Fruit fly (Drosophila melanogaster) whole organism, embryonic: ENCODE measurements around the gene CG11836.

Source experiments
- Ada2b ChIP-seq: fragments of 200-800 bp; sonication (Bioruptor generic); IDR thresholded peaks from 2 replicates; pipeline ENCODE4 v1.3.6; 2022; ENCODE audit warnings: missing biosample characterization, missing genetic modification characterization
- Adf1 ChIP-seq: fragments of 200-800 bp; sonication (Bioruptor generic); IDR thresholded peaks from 2 replicates; pipeline ENCODE4 v1.3.6; 2022; ENCODE audit warnings: missing biosample characterization, missing genetic modification characterization
- Aef1 ChIP-seq: fragments of 200-800 bp; sonication (Bioruptor generic); IDR thresholded peaks from 3 replicates; pipeline ENCODE4 v1.3.6; 2022; ENCODE audit warnings: missing biosample characterization, missing genetic modification characterization
- CG10431 ChIP-seq: fragments of 200-800 bp; sonication (Bioruptor generic); optimal IDR thresholded peaks from 3 replicates; lab custom pipeline; 2018; ENCODE audit warnings: missing biosample characterization, mild to moderate bottlenecking, missing genetic modification characterization
- CG11398 ChIP-seq: fragments of 200-800 bp; sonication (Bioruptor generic); optimal IDR thresholded peaks from 2 replicates; lab custom pipeline; 2016; ENCODE audit warnings: missing biosample characterization, missing genetic modification characterization
- CG13624 ChIP-seq: fragments of 200-800 bp; sonication (Bioruptor generic); optimal IDR thresholded peaks from 2 replicates; lab custom pipeline; 2016; ENCODE audit warnings: missing biosample characterization, missing genetic modification characterization
- CG14441 ChIP-seq: fragments of 200-800 bp; sonication (Bioruptor generic); IDR thresholded peaks from 2 replicates; pipeline ENCODE4 v1.3.6; 2022; ENCODE audit warnings: missing biosample characterization, missing genetic modification characterization
- CG1603 ChIP-seq: fragments of 200-800 bp; sonication (Bioruptor generic); optimal IDR thresholded peaks from 2 replicates; lab custom pipeline; 2019; ENCODE audit warnings: missing biosample characterization, mild to moderate bottlenecking, missing genetic modification characterization, moderate library complexity
- CG1647 ChIP-seq: fragments of 200-800 bp; sonication (Bioruptor generic); optimal IDR thresholded peaks from 3 replicates; lab custom pipeline; 2016; ENCODE audit warnings: missing biosample characterization, missing genetic modification characterization
- CG16813 ChIP-seq: fragments of 200-800 bp; sonication (Bioruptor generic); IDR thresholded peaks from 3 replicates; pipeline ENCODE4 v1.3.6; 2022; ENCODE audit warnings: missing biosample characterization, missing genetic modification characterization; ENCODE audit not compliant: partially characterized antibody
- CG17361 ChIP-seq: fragments of 200-800 bp; sonication (Bioruptor generic); IDR thresholded peaks from 3 replicates; pipeline ENCODE4 v1.3.6; 2022; ENCODE audit warnings: missing biosample characterization, missing genetic modification characterization
- CG2120 ChIP-seq: fragments of 200-800 bp; sonication (Bioruptor generic); optimal IDR thresholded peaks from 3 replicates; lab custom pipeline; 2016; ENCODE audit warnings: missing biosample characterization, missing genetic modification characterization
- CG2678 ChIP-seq: fragments of 200-800 bp; sonication (Bioruptor generic); optimal IDR thresholded peaks from 3 replicates; lab custom pipeline; 2019; ENCODE audit warnings: missing biosample characterization, mild to moderate bottlenecking, missing genetic modification characterization, moderate library complexity
- CG30403 ChIP-seq: fragments of 200-800 bp; sonication (Bioruptor generic); optimal IDR thresholded peaks from 3 replicates; lab custom pipeline; 2016; ENCODE audit warnings: missing biosample characterization, missing genetic modification characterization
- CG34376 ChIP-seq: fragments of 200-800 bp; sonication (Bioruptor generic); optimal IDR thresholded peaks from 2 replicates; lab custom pipeline; 2018; ENCODE audit warnings: missing biosample characterization, mild to moderate bottlenecking, missing genetic modification characterization
- CG3726 ChIP-seq: fragments of 200-800 bp; sonication (Bioruptor generic); IDR thresholded peaks from 3 replicates; pipeline ENCODE4, ENCODE4 v1.3.6; 2022; ENCODE audit warnings: missing biosample characterization, missing genetic modification characterization
- CG42726 ChIP-seq: fragments of 200-800 bp; sonication (Bioruptor generic); IDR thresholded peaks from 2 replicates; pipeline ENCODE4 v1.3.6; 2022; ENCODE audit warnings: missing biosample characterization, missing genetic modification characterization; ENCODE audit not compliant: partially characterized antibody
- CG7839 ChIP-seq: fragments of 200-800 bp; sonication (Bioruptor generic); optimal IDR thresholded peaks from 3 replicates; lab custom pipeline; 2018; ENCODE audit warnings: missing biosample characterization, mild to moderate bottlenecking, missing genetic modification characterization, moderate library complexity
- CG8290 ChIP-seq, 3 experiments: fragments of 200-800 bp; sonication (Bioruptor generic); optimal IDR thresholded peaks; 2 replicates each; lab custom pipeline; 2016 to 2019; ENCODE audit warnings: missing biosample characterization in 3 of 3, missing genetic modification characterization in 3 of 3, mild to moderate bottlenecking in 2 of 3, moderate library complexity in 1 of 3
- Fer3 ChIP-seq: fragments of 200-800 bp; sonication (Bioruptor generic); optimal IDR thresholded peaks from 2 replicates; lab custom pipeline; 2018; ENCODE audit warnings: missing biosample characterization, mild to moderate bottlenecking, missing genetic modification characterization, moderate library complexity
- Hey ChIP-seq: fragments of 200-800 bp; sonication (Bioruptor generic); optimal IDR thresholded peaks from 3 replicates; lab custom pipeline; 2018; ENCODE audit warnings: missing biosample characterization, mild to moderate bottlenecking, missing genetic modification characterization
- Hmr ChIP-seq: fragments of 200-800 bp; sonication (Bioruptor generic); optimal IDR thresholded peaks from 3 replicates; lab custom pipeline; 2017; ENCODE audit warnings: mild to moderate bottlenecking, missing biosample characterization, missing genetic modification reagents, missing genetic modification characterization
- Hr51 ChIP-seq, 2 experiments: fragments of 200-800 bp; sonication (Bioruptor generic); optimal IDR thresholded peaks; 2 replicates in 1 of 2; 3 replicates in 1 of 2; lab custom pipeline; 2016 to 2018; ENCODE audit warnings: missing biosample characterization in 2 of 2, missing genetic modification characterization in 2 of 2, mild to moderate bottlenecking in 1 of 2, moderate library complexity in 1 of 2
- PHDP ChIP-seq: fragments of 200-800 bp; sonication (Bioruptor generic); optimal IDR thresholded peaks from 3 replicates; lab custom pipeline; 2018; ENCODE audit warnings: missing biosample characterization, mild to moderate bottlenecking, missing genetic modification characterization, moderate library complexity
- Pdp1 ChIP-seq, 2 experiments: fragments of 200-800 bp; sonication (Bioruptor generic); optimal IDR thresholded peaks; 3 replicates each; lab custom pipeline; 2016; ENCODE audit warnings: missing biosample characterization in 2 of 2, missing genetic modification characterization in 2 of 2, mild to moderate bottlenecking in 1 of 2, moderate library complexity in 1 of 2
- Ravus ChIP-seq: fragments of 200-800 bp; sonication (Bioruptor generic); IDR thresholded peaks from 2 replicates; pipeline ENCODE4 v1.3.6; 2022; ENCODE audit warnings: missing biosample characterization, missing genetic modification characterization
- Taf1 ChIP-seq: fragments of 200-800 bp; sonication (Bioruptor generic); IDR thresholded peaks from 2 replicates; pipeline ENCODE4 v1.3.6; 2022; ENCODE audit warnings: missing biosample characterization, missing genetic modification characterization
- bigmax ChIP-seq: fragments of 200-800 bp; sonication (Bioruptor generic); optimal IDR thresholded peaks from 2 replicates; lab custom pipeline; 2018; ENCODE audit warnings: missing biosample characterization, mild to moderate bottlenecking, missing genetic modification characterization
- br ChIP-seq: fragments of >200 bp; optimal IDR thresholded peaks from 2 replicates; lab custom pipeline; 2017
- en ChIP-seq: fragments of 200-800 bp; sonication (Bioruptor generic); optimal IDR thresholded peaks from 2 replicates; lab custom pipeline; 2016; ENCODE audit warnings: missing biosample characterization, missing genetic modification characterization
- eve ChIP-seq, 2 experiments: fragments of >200 bp; optimal IDR thresholded peaks; 2 replicates each; lab custom pipeline; 2017; ENCODE audit warnings: missing biosample characterization in 2 of 2, missing genetic modification characterization in 2 of 2
- exex ChIP-seq: fragments of 200-800 bp; sonication (Bioruptor generic); optimal IDR thresholded peaks from 4 replicates; lab custom pipeline; 2018; ENCODE audit warnings: missing biosample characterization, mild to moderate bottlenecking, missing genetic modification characterization, moderate library complexity
- gce ChIP-seq: fragments of 200-800 bp; sonication (Bioruptor generic); IDR thresholded peaks from 3 replicates; pipeline ENCODE4 v1.3.6; 2022; ENCODE audit warnings: missing biosample characterization, missing genetic modification characterization
- gem ChIP-seq: fragments of 200-800 bp; sonication (Bioruptor generic); optimal IDR thresholded peaks from 2 replicates; lab custom pipeline; 2019; ENCODE audit warnings: missing biosample characterization, mild to moderate bottlenecking, missing genetic modification characterization, moderate library complexity
- grn ChIP-seq: fragments of 200-800 bp; sonication (Bioruptor generic); optimal IDR thresholded peaks from 3 replicates; lab custom pipeline; 2017; ENCODE audit warnings: missing biosample characterization, missing genetic modification characterization
- lab ChIP-seq: fragments of 200-800 bp; sonication (Bioruptor generic); optimal IDR thresholded peaks from 3 replicates; lab custom pipeline; 2017; ENCODE audit warnings: missing biosample characterization, missing genetic modification characterization, mild to moderate bottlenecking, moderate library complexity, missing genetic modification reagents
- lilli ChIP-seq: fragments of 200-800 bp; sonication (Bioruptor generic); optimal IDR thresholded peaks from 3 replicates; lab custom pipeline; 2016; ENCODE audit warnings: missing biosample characterization, missing genetic modification characterization
- luna ChIP-seq: fragments of 200-800 bp; sonication (Bioruptor generic); optimal IDR thresholded peaks from 2 replicates; lab custom pipeline; 2016; ENCODE audit warnings: missing biosample characterization, missing genetic modification characterization
- pho ChIP-seq: fragments of 200-800 bp; sonication (Bioruptor generic); optimal IDR thresholded peaks from 2 replicates; lab custom pipeline; 2016; ENCODE audit warnings: missing biosample characterization, missing genetic modification characterization
- pnt ChIP-seq: fragments of 200-800 bp; sonication (Bioruptor generic); optimal IDR thresholded peaks from 3 replicates; lab custom pipeline; 2016; ENCODE audit warnings: missing biosample characterization, missing genetic modification characterization
- row ChIP-seq: fragments of 200-800 bp; sonication (Bioruptor generic); IDR thresholded peaks from 3 replicates; pipeline ENCODE4 v1.3.6; 2022; ENCODE audit warnings: missing biosample characterization, missing genetic modification characterization
- sd ChIP-seq: fragments of 200-800 bp; sonication (Bioruptor generic); optimal IDR thresholded peaks from 3 replicates; lab custom pipeline; 2018; ENCODE audit warnings: missing biosample characterization, mild to moderate bottlenecking, missing genetic modification characterization, moderate library complexity
- sens-2 ChIP-seq: fragments of 200-800 bp; sonication (Bioruptor generic); IDR thresholded peaks from 2 replicates; pipeline ENCODE4 v1.3.6; 2022; ENCODE audit warnings: missing biosample characterization, missing genetic modification characterization
- slbo ChIP-seq: fragments of 200-800 bp; sonication (Bioruptor generic); IDR thresholded peaks from 2 replicates; pipeline ENCODE4 v1.3.6; 2022; ENCODE audit warnings: missing biosample characterization, missing genetic modification characterization
- sug ChIP-seq: fragments of 200-800 bp; optimal IDR thresholded peaks from 2 replicates; lab custom pipeline; 2019; ENCODE audit warnings: missing biosample characterization, mild to moderate bottlenecking, missing genetic modification characterization, moderate library complexity
- vnd ChIP-seq: fragments of 200-800 bp; sonication (Bioruptor generic); IDR thresholded peaks from 3 replicates; pipeline ENCODE4 v1.3.6; 2022; ENCODE audit warnings: missing biosample characterization, missing genetic modification characterization; ENCODE audit not compliant: partially characterized antibody
- vvl ChIP-seq: fragments of 200-800 bp; sonication (Bioruptor generic); IDR thresholded peaks from 2 replicates; pipeline ENCODE4 v1.3.6; 2022; ENCODE audit warnings: missing biosample characterization, missing genetic modification characterization
- zf30C ChIP-seq: fragments of 200-800 bp; sonication (Bioruptor generic); optimal IDR thresholded peaks from 3 replicates; lab custom pipeline; 2018; ENCODE audit warnings: missing biosample characterization, mild to moderate bottlenecking, missing genetic modification characterization

Gene CG11836

dm6 chr3R:25050649-25051048, 20.3 kb upstream of the CG11836 start (continued):
- TF ChIP-seq lilli (GFP tag; lab: Kevin White, UChicago) (no peak), Hmr (GFP tag; lab: Kevin White, UChicago) (no peak), CG1647 (no peak), CG16813 (GFP tag; lab: Robert Waterston, UW) (no peak), luna (GFP tag; lab: Kevin White, UChicago) (no peak), gce (GFP tag; lab: Robert Waterston, UW) (no peak), pnt (GFP tag; lab: Kevin White, UChicago) (no peak), vnd (GFP tag; lab: Robert Waterston, UW) (no peak), bigmax (GFP tag; lab: Kevin White, UChicago) (peak; percentile 39), CG10431 (peak; percentile 10), Ravus (no peak), en (no peak)
- TF ChIP-seq, all 482 proteins: peak for 6

dm6 chr3R:25051441-25052097, 19.4 kb upstream of the CG11836 start:
- TF ChIP-seq Hey (tag; lab: Kevin White, UChicago), result peak; percentile 50
- peak; percentile 77 for TF ChIP-seq exex (tag; lab: Kevin White, UChicago)
- peak; percentile 5 for TF ChIP-seq CG2678 (tag; lab: Kevin White, UChicago)
- TF ChIP-seq Hr51 (GFP tag; optimal IDR thresholded peaks at IDR 0.05; lab: Kevin White, UChicago), result peak in 1 of 2 experiments; percentile 7
- TF ChIP-seq CG2120 (GFP tag; lab: Kevin White, UChicago), result peak; percentile 30
- peak; percentile 43 for TF ChIP-seq Hmr (GFP tag; lab: Kevin White, UChicago)
- TF ChIP-seq CG3726 (GFP tag; lab: Robert Waterston, UW), result no peak
- peak; percentile 20 for TF ChIP-seq CG1603 (tag; lab: Kevin White, UChicago)
- peak; percentile 39 for TF ChIP-seq lab (GFP tag; lab: Kevin White, UChicago)
- peak; percentile 93 for TF ChIP-seq sd (tag; lab: Kevin White, UChicago)
- no peak for TF ChIP-seq sens-2 (GFP tag; lab: Robert Waterston, UW)
- TF ChIP-seq gem, result peak; percentile 24
- peak; percentile 24; the same call in 1 of the 3 replicates for TF ChIP-seq Aef1 (GFP tag; lab: Robert Waterston, UW)
- peak; percentile 21 for TF ChIP-seq CG13624
- TF ChIP-seq CG34376 (GFP tag; lab: Kevin White, UChicago), result peak; percentile 43
- TF ChIP-seq slbo (GFP tag; lab: Robert Waterston, UW), result peak; percentile 51; the same call in 1 of the 2 replicates
- peak; percentile 44; the same call in 1 of the 2 replicates for TF ChIP-seq CG14441 (GFP tag; lab: Robert Waterston, UW)
- TF ChIP-seq sug (tag; lab: Kevin White, UChicago), result peak; percentile 3
- no peak for TF ChIP-seq CG11398
- peak; percentile 3 for TF ChIP-seq lilli (GFP tag; lab: Kevin White, UChicago)
- TF ChIP-seq Pdp1 (GFP tag; optimal IDR thresholded peaks at IDR 0.05; lab: Kevin White, UChicago), result peak in 1 of 2 experiments; percentile 86
- TF ChIP-seq CG7839, result no peak
- TF ChIP-seq br (lab: Kevin White, UChicago), result no peak
- peak; percentile 18 for TF ChIP-seq grn (GFP tag; lab: Kevin White, UChicago)
- peak; percentile 16 for TF ChIP-seq zf30C
- peak; percentile 21 for TF ChIP-seq pho (GFP tag; lab: Kevin White, UChicago)
- peak; percentile 25; the same call in 1 of the 2 replicates for TF ChIP-seq Adf1
- peak; percentile 22; the same call in 1 of the 2 replicates for TF ChIP-seq Taf1 (GFP tag; lab: Robert Waterston, UW)
- TF ChIP-seq PHDP (tag; lab: Kevin White, UChicago), result peak; percentile 16
- TF ChIP-seq CG8290 (GFP tag; optimal IDR thresholded peaks at IDR 0.05; lab: Kevin White, UChicago), result no peak
- peak in 1 of 2 experiments; percentile 23 for TF ChIP-seq CG8290 (tag; optimal IDR thresholded peaks at IDR 0.05; lab: Kevin White, UChicago)
- TF ChIP-seq Fer3 (tag; lab: Kevin White, UChicago), result no peak
- TF ChIP-seq row (GFP tag; lab: Robert Waterston, UW), result peak; percentile 52
- no peak for TF ChIP-seq CG42726
- TF ChIP-seq Ada2b (GFP tag; lab: Robert Waterston, UW), result 0 out of 2 replicates have a peak, but pooled peaks have one; percentile 7
- peak in 1 of 2 experiments; percentile 62 for TF ChIP-seq eve (GFP tag; optimal IDR thresholded peaks at IDR 0.05; lab: Kevin White, UChicago)
- TF ChIP-seq vvl (GFP tag; lab: Robert Waterston, UW), result no peak
- no peak for TF ChIP-seq CG17361 (GFP tag; lab: Robert Waterston, UW)
- TF ChIP-seq CG30403, result no peak
